Worm (Caenorhabditis elegans): ENCODE data around the gene C17G10.6.
"Not testable (repeated sequence)": the region's sequence is repeated elsewhere in the genome, so short reads cannot be mapped to it uniquely, and the experiment has no call there.

C17G10.6 gene

DNA sequence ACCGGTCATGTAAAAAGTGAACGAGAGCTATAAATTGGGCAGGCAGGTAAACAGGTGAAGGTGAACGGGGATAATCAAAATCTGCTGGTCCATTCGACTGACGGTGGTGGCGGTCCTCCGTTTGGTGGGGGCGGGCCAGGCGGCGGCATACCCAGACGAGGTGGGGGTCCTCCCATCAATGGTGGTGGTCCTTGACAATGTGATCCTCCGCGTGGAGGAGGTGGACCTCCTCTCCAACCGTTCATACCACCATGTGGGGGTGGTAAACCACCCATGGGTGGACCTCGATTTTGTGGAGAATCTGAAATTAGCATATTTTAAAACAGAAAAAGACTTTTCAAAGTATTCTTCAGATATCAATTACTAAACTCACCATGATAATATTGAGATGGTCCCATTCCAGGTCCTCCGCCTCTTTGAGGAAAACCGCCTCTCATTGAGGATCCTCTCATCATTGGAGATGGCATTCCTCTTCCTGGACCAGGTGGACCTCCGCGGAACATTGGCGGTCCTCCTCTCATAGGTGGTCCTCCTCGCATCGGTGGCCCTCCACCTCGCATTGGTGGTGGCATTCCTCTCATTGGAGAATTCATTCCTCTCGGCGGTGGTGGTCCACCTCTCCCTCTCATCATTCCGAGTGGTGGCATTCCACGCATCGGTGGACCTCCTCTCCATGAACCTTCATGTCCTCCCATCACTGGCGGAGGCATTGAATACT is 37.4 kb upstream of the C17G10.6 start:
- TF ChIP-seq blmp-1 (tag; optimal IDR thresholded peaks at IDR 0.05; ENCODE audit: insufficient read depth) (no peak), nhr-25 (tag; optimal IDR thresholded peaks at IDR 0.05) (no peak), unc-55 (GFP tag; optimal IDR thresholded peaks at IDR 0.05) (no peak)

DNA sequence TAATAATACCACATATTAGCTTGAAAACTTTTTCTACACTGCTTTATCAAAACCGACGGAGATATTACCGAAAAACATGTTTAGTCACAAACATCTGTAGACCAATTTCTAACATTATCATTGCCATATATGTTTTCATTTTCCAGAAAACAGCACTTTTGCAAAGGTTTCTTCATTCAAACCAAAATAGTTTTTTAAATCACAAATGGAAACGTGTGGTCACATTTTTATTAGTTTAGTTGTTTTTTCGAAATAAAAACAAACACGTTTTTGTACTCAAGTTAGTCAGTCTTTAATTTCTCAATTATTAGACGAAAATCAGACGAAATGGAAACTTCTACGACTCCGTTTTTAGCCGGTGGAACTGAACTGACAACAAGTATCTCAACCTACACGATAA is 35.0 kb upstream of the C17G10.6 start, which contains the start of gene F59E12.3:
TSS of gene F59E12.3 (plus strand) at position 301 of the 400 bp plus-strand sequence.
- TF ChIP-seq nhr-11 (tag; optimal IDR thresholded peaks at IDR 0.05) (no peak), nhr-12 (tag; optimal IDR thresholded peaks at IDR 0.05) (no peak), ama-1 (optimal IDR thresholded peaks at IDR 0.05) (no peak), ztf-4 (tag; optimal IDR thresholded peaks at IDR 0.05) (no peak), Y55F3AM.14 (GFP tag; optimal IDR thresholded peaks at IDR 0.05) (no peak), ceh-82 (tag; optimal IDR thresholded peaks at IDR 0.05) (no peak), elt-3 (tag; optimal IDR thresholded peaks at IDR 0.05) (no peak), nhr-21 (tag; optimal IDR thresholded peaks at IDR 0.05) (no peak), nhr-77 (tag; optimal IDR thresholded peaks at IDR 0.05) (no peak), lin-39 (tag; optimal IDR thresholded peaks at IDR 0.05) (no peak), ztf-11 (tag; optimal IDR thresholded peaks at IDR 0.05) (no peak), ztf-1 (GFP tag; conservative IDR thresholded peaks at IDR 0.05) (no peak), nhr-6 (tag; optimal IDR thresholded peaks at IDR 0.05) (no peak), alr-1 (tag; optimal IDR thresholded peaks at IDR 0.05) (no peak), dmd-4 (tag; optimal IDR thresholded peaks at IDR 0.05) (no peak), nhr-23 (tag; optimal IDR thresholded peaks at IDR 0.05) (no peak)

ce11 chrII:5636826-5637225 is 33.7 kb upstream of the C17G10.6 start, which contains the start of gene F59E12.8:
F59E12.8 (minus strand) TSS chrII:5636926.
- TF ChIP-seq dmd-4 (tag; optimal IDR thresholded peaks at IDR 0.05) (no peak), unc-62 (GFP tag; optimal IDR thresholded peaks at IDR 0.05) (no peak), nhr-77 (tag; optimal IDR thresholded peaks at IDR 0.05) (no peak), C34F6.9 (tag; optimal IDR thresholded peaks at IDR 0.05) (no peak), sma-9 (GFP tag; optimal IDR thresholded peaks at IDR 0.05) (no peak), sma-9 (tag; optimal IDR thresholded peaks at IDR 0.05) (no peak), unc-55 (GFP tag; optimal IDR thresholded peaks at IDR 0.05) (no peak), nhr-23 (tag; optimal IDR thresholded peaks at IDR 0.05) (no peak), mbf-1 (tag; optimal IDR thresholded peaks at IDR 0.05) (no peak), mdl-1 (tag; optimal IDR thresholded peaks at IDR 0.05) (no peak), elt-1 (tag; optimal IDR thresholded peaks at IDR 0.05) (no peak), peb-1 (tag; optimal IDR thresholded peaks at IDR 0.05) (no peak)

ce11 chrII:5633453-5633852 is 30.4 kb upstream of the C17G10.6 start:
- TF ChIP-seq gmeb-1 (tag; optimal IDR thresholded peaks at IDR 0.05) (peak; percentile 13), ceh-16 (tag; optimal IDR thresholded peaks at IDR 0.05) (no peak), C34F6.9 (tag; optimal IDR thresholded peaks at IDR 0.05) (peak; percentile 60)

DNA sequence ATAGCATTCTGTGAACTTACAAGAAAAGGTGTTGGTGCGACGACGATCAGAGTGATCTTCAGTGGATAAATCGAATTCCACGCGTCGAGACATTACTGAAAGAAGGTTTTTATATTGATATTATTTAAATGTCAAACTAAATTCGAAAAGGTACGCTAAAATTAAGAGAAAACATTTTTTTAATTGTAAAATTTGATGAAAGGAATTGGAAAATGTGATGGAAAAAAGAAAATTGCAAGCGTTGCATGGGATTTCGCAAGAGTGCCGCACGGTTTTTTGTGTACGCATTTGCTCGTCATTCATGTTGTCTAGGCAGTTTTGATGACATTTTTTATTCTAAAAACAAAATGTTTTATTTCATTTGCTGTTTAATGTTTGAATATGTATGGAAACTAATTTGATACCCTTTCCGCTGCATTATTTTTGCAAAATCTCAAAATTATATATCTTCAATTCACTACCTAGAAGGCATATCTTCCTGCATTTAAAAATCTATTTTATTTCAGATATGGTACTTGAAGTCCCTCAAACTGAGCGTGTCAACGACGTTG is 27.8 kb upstream of the C17G10.6 start, which contains the start of the genes F59E12.6 and npl-4.1:
TSS of gene F59E12.6 (minus strand) at position 101 of the 551 bp plus-strand sequence.
TSS of gene npl-4.1 (plus strand) at position 501 of the 551 bp plus-strand sequence.
- not testable (repeated sequence) for TF ChIP-seq nhr-129, aly-2, peb-1 (tag; optimal IDR thresholded peaks at IDR 0.05)

- TF ChIP-seq lin-11 (tag; optimal IDR thresholded peaks at IDR 0.05) = no peak
- TF ChIP-seq ceh-82 (tag; optimal IDR thresholded peaks at IDR 0.05) = no peak
- TF ChIP-seq nhr-10 (tag; optimal IDR thresholded peaks at IDR 0.05) = no peak
- TF ChIP-seq sma-3 (GFP tag; optimal IDR thresholded peaks at IDR 0.05) = no peak
- TF ChIP-seq nhr-23 (tag; optimal IDR thresholded peaks at IDR 0.05) = no peak
- TF ChIP-seq fos-1 (tag; optimal IDR thresholded peaks at IDR 0.05) = no peak
- no peak for TF ChIP-seq ztf-11 (tag; optimal IDR thresholded peaks at IDR 0.05)
- TF ChIP-seq F13H6.1 (tag; optimal IDR thresholded peaks at IDR 0.05) = no peak
- TF ChIP-seq nhr-129 (tag; optimal IDR thresholded peaks at IDR 0.05) = peak; percentile 93
These were observed 25.3 kb upstream of the C17G10.6 start, which contains the start of gene F59E12.15 for ce11 chrII:5628326-5628818. F59E12.15 (minus strand) TSS chrII:5628376.

Measured in whole organism, L2 larva.